Worm (Caenorhabditis elegans) whole organism, mixed stage, embryonic: Measurements from ENCODE around the gene VF13D12L.3.

ENCODE experiments used
- elt-3 ChIP-seq: fragments of 150-350 bp; optimal IDR thresholded peaks from 2 replicates; lab custom pipeline; 2014; ENCODE audit warnings: missing biosample characterization, missing genetic modification characterization
- unc-62 ChIP-seq: fragments of 150-350 bp; optimal IDR thresholded peaks from 2 replicates; lab custom pipeline; 2014; ENCODE audit warnings: missing biosample characterization, missing genetic modification reagents, missing genetic modification characterization
- ztf-11 ChIP-seq: fragments of 150-350 bp; optimal IDR thresholded peaks from 2 replicates; lab custom pipeline; 2014; ENCODE audit warnings: missing biosample characterization, missing genetic modification characterization

ce11 chrII:11723904-11724303 is 18.1 kb downstream of the VF13D12L.3 start, which contains the start of gene ldh-1:
- no peak for TF ChIP-seq unc-62 (GFP tag; lab: Kevin White, UChicago)
- no peak for TF ChIP-seq ztf-11
- TF ChIP-seq elt-3 (tag; lab: Kevin White, UChicago) = no peak
